Worm (Caenorhabditis elegans) whole organism, young adult: ENCODE data around the gene unc-27.

Source experiments
- B0019.2 ChIP-seq: fragments of 200-800 bp; sonication (Bioruptor generic); conservative IDR thresholded peaks from 2 replicates; pipeline ENCODE4 v1.3.6; 2022; ENCODE audit warnings: missing genetic modification reagents, missing genetic modification characterization, missing compliant biosample characterization
- B0336.3 ChIP-seq: fragments of 200-800 bp; sonication (Bioruptor generic); IDR thresholded peaks from 2 replicates; pipeline ENCODE4 v1.3.6; 2022; ENCODE audit warnings: missing genetic modification characterization, missing compliant biosample characterization
- F10E7.11 ChIP-seq: sonication (generic microtip); optimal IDR thresholded peaks from 2 replicates; lab custom pipeline; 2017; ENCODE audit warnings: mild to moderate bottlenecking, missing genetic modification characterization, moderate library complexity, missing compliant biosample characterization
- F49E8.2 ChIP-seq: sonication (generic microtip); optimal IDR thresholded peaks from 3 replicates; lab custom pipeline; 2017; ENCODE audit warnings: missing genetic modification characterization, mild to moderate bottlenecking, missing compliant biosample characterization, antibody characterized with exemption, moderate library complexity; ENCODE audit not compliant: insufficient read depth
- K11D2.4 ChIP-seq: fragments of 200-800 bp; sonication (Bioruptor generic); IDR thresholded peaks from 2 replicates; pipeline ENCODE4 v1.3.6; 2022; ENCODE audit warnings: missing genetic modification reagents, missing genetic modification characterization, missing compliant biosample characterization
- Y53F4B.3 ChIP-seq: fragments of 200-800 bp; sonication (Bioruptor generic); IDR thresholded peaks from 2 replicates; pipeline ENCODE4 v1.3.6; 2022; ENCODE audit warnings: missing genetic modification reagents, missing genetic modification characterization, missing compliant biosample characterization
- Y56A3A.18 ChIP-seq: fragments of 200-800 bp; sonication (Bioruptor generic); IDR thresholded peaks from 2 replicates; pipeline ENCODE4 v1.3.6; 2022; ENCODE audit warnings: missing genetic modification reagents, missing genetic modification characterization, missing compliant biosample characterization
- Y79H2A.3 ChIP-seq: fragments of 200-800 bp; sonication (Bioruptor generic); conservative IDR thresholded peaks from 2 replicates; pipeline ENCODE4 v1.3.6; 2022; ENCODE audit warnings: missing genetic modification reagents, missing genetic modification characterization, missing compliant biosample characterization
- Y95B8A.8 ChIP-seq: fragments of 200-800 bp; sonication (Bioruptor generic); IDR thresholded peaks from 2 replicates; pipeline ENCODE4 v1.3.6; 2022; ENCODE audit warnings: missing genetic modification reagents, missing genetic modification characterization, missing compliant biosample characterization
- akir-1 ChIP-seq: fragments of 200-800 bp; sonication (Bioruptor generic); optimal IDR thresholded peaks from 2 replicates; lab custom pipeline; 2018; ENCODE audit warnings: mild to moderate bottlenecking, missing genetic modification characterization, moderate library complexity, missing compliant biosample characterization
- atf-7 ChIP-seq: sonication (generic microtip); optimal IDR thresholded peaks from 2 replicates; lab custom pipeline; 2017; ENCODE audit warnings: mild to moderate bottlenecking, missing genetic modification characterization, missing compliant biosample characterization
- attf-5 ChIP-seq: fragments of 200-800 bp; sonication (Bioruptor generic); optimal IDR thresholded peaks from 2 replicates; lab custom pipeline; 2018; ENCODE audit warnings: mild to moderate bottlenecking, missing genetic modification characterization, missing compliant biosample characterization
- bed-2 ChIP-seq: fragments of 200-800 bp; sonication (Bioruptor generic); IDR thresholded peaks from 2 replicates; pipeline ENCODE4 v1.3.6; 2022; ENCODE audit warnings: missing genetic modification reagents, missing genetic modification characterization, missing compliant biosample characterization
- cebp-1 ChIP-seq, 2 experiments: fragments of 200-800 bp in 1 of 2; sonication (Bioruptor generic) in 1 of 2; sonication (generic microtip) in 1 of 2; IDR thresholded peaks in 1 of 2; optimal IDR thresholded peaks in 1 of 2; 2 replicates each; pipeline versions ENCODE4 v1.3.6 to Lab custom; 2017 to 2022; ENCODE audit warnings: missing compliant biosample characterization in 2 of 2, missing genetic modification characterization in 2 of 2, mild to moderate bottlenecking in 1 of 2, missing genetic modification reagents in 1 of 2, moderate library complexity in 1 of 2
- ceh-27 ChIP-seq: fragments of 200-800 bp; sonication (Bioruptor generic); optimal IDR thresholded peaks from 2 replicates; lab custom pipeline; 2018; ENCODE audit warnings: mild to moderate bottlenecking, missing genetic modification characterization, moderate library complexity, missing compliant biosample characterization
- die-1 ChIP-seq: sonication (generic microtip); optimal IDR thresholded peaks from 2 replicates; lab custom pipeline; 2016; ENCODE audit warnings: missing genotype, mild to moderate bottlenecking, missing genetic modification characterization, missing compliant biosample characterization
- dox-1 ChIP-seq: fragments of 200-800 bp; sonication (Bioruptor generic); IDR thresholded peaks from 2 replicates; pipeline ENCODE4 v1.3.6; 2022; ENCODE audit warnings: missing genetic modification reagents, missing genetic modification characterization, missing compliant biosample characterization
- dpl-1 ChIP-seq: fragments of 150-350 bp; optimal IDR thresholded peaks from 2 replicates; lab custom pipeline; 2014; ENCODE audit warnings: missing biosample characterization, missing genetic modification reagents, missing genetic modification characterization
- gei-17 ChIP-seq: fragments of 200-800 bp; sonication (Bioruptor generic); optimal IDR thresholded peaks from 2 replicates; lab custom pipeline; 2018; ENCODE audit warnings: mild to moderate bottlenecking, missing genetic modification characterization, missing compliant biosample characterization
- him-1 ChIP-seq: sonication (generic microtip); optimal IDR thresholded peaks from 2 replicates; lab custom pipeline; 2016; ENCODE audit warnings: missing genotype, missing genetic modification reagents, missing genetic modification characterization, missing compliant biosample characterization
- let-607 ChIP-seq, 2 experiments: fragments of 200-800 bp in 1 of 2; sonication (Bioruptor generic) in 1 of 2; sonication (generic microtip) in 1 of 2; optimal IDR thresholded peaks; 2 replicates each; lab custom pipeline; 2016 to 2018; ENCODE audit warnings: mild to moderate bottlenecking in 2 of 2, missing compliant biosample characterization in 2 of 2, missing genetic modification characterization in 2 of 2, moderate library complexity in 2 of 2, missing genotype in 1 of 2
- lin-35 ChIP-seq, 3 experiments: fragments of 150-350 bp in 2 of 3; sonication (generic microtip) in 1 of 3; optimal IDR thresholded peaks; 2 replicates each; lab custom pipeline; 2014 to 2018; ENCODE audit warnings: missing biosample characterization in 3 of 3, missing genetic modification characterization in 3 of 3, missing genetic modification reagents in 3 of 3
- madf-6 ChIP-seq: fragments of 200-800 bp; sonication (Bioruptor generic); IDR thresholded peaks from 2 replicates; pipeline ENCODE4 v1.3.6; 2022; ENCODE audit warnings: missing genetic modification reagents, missing genetic modification characterization, missing compliant biosample characterization
- madf-8 ChIP-seq: fragments of 200-800 bp; sonication (Bioruptor generic); conservative IDR thresholded peaks from 2 replicates; pipeline ENCODE4 v1.3.6; 2022; ENCODE audit warnings: missing genetic modification reagents, missing genetic modification characterization, missing compliant biosample characterization
- mcd-1 ChIP-seq: fragments of 200-800 bp; sonication (Bioruptor generic); IDR thresholded peaks from 2 replicates; pipeline ENCODE4 v1.3.6; 2022; ENCODE audit warnings: missing genetic modification reagents, missing genetic modification characterization, missing compliant biosample characterization
- mel-28 ChIP-seq: sonication (generic microtip); optimal IDR thresholded peaks from 2 replicates; lab custom pipeline; 2016; ENCODE audit warnings: borderline replicate concordance, mild to moderate bottlenecking, missing genetic modification characterization, missing compliant biosample characterization
- mes-4 ChIP-seq: sonication (generic microtip); optimal IDR thresholded peaks from 2 replicates; lab custom pipeline; 2016; ENCODE audit warnings: missing genotype, missing genetic modification characterization, missing compliant biosample characterization
- mxl-1 ChIP-seq: sonication (generic microtip); optimal IDR thresholded peaks from 2 replicates; lab custom pipeline; 2016; ENCODE audit warnings: missing genetic modification characterization, missing compliant biosample characterization
- nfya-1 ChIP-seq: sonication (generic microtip); optimal IDR thresholded peaks from 2 replicates; lab custom pipeline; 2017; ENCODE audit warnings: antibody characterized with exemption, missing compliant biosample characterization, missing genetic modification characterization, borderline replicate concordance; ENCODE audit not compliant: insufficient read depth
- nfya-2 ChIP-seq: fragments of 200-800 bp; sonication (Bioruptor generic); IDR thresholded peaks from 2 replicates; pipeline ENCODE4 v1.3.6; 2022; ENCODE audit warnings: missing genetic modification reagents, missing genetic modification characterization, missing compliant biosample characterization
- nhr-27 ChIP-seq: fragments of 200-800 bp; sonication (Bioruptor generic); optimal IDR thresholded peaks from 2 replicates; lab custom pipeline; 2018; ENCODE audit warnings: mild to moderate bottlenecking, missing genetic modification characterization, moderate library complexity, missing compliant biosample characterization
- nhr-90 ChIP-seq: sonication (generic microtip); optimal IDR thresholded peaks from 2 replicates; lab custom pipeline; 2016; ENCODE audit warnings: missing genotype, mild to moderate bottlenecking, missing genetic modification characterization, missing compliant biosample characterization
- pha-4 ChIP-seq: fragments of 150-350 bp; sonication (generic microtip); optimal IDR thresholded peaks from 2 replicates; lab custom pipeline; 2014; ENCODE audit warnings: missing biosample characterization, missing genetic modification reagents, missing genetic modification characterization
- repo-1 ChIP-seq: sonication (generic microtip); optimal IDR thresholded peaks from 2 replicates; lab custom pipeline; 2017; ENCODE audit warnings: mild to moderate bottlenecking, missing genetic modification characterization, missing compliant biosample characterization
- sea-2 ChIP-seq: fragments of 200-800 bp; sonication (Bioruptor generic); IDR thresholded peaks from 2 replicates; pipeline ENCODE4 v1.3.6; 2022; ENCODE audit warnings: missing genetic modification characterization, missing compliant biosample characterization
- snpc-1.3 ChIP-seq: sonication (generic microtip); optimal IDR thresholded peaks from 2 replicates; lab custom pipeline; 2017; ENCODE audit warnings: missing genetic modification characterization, mild to moderate bottlenecking, missing compliant biosample characterization, antibody characterized with exemption, moderate library complexity, missing genotype, missing genetic modification reagents; ENCODE audit not compliant: insufficient read depth
- somi-1 ChIP-seq: fragments of 200-800 bp; sonication (Bioruptor generic); optimal IDR thresholded peaks from 2 replicates; lab custom pipeline; 2018; ENCODE audit warnings: mild to moderate bottlenecking, missing genetic modification characterization, missing compliant biosample characterization
- sptf-2 ChIP-seq: fragments of 200-800 bp; sonication (Bioruptor generic); optimal IDR thresholded peaks from 2 replicates; lab custom pipeline; 2018; ENCODE audit warnings: mild to moderate bottlenecking, missing genetic modification characterization, missing compliant biosample characterization
- tbp1 ChIP-seq: fragments of 200-800 bp; sonication (Bioruptor generic); optimal IDR thresholded peaks from 2 replicates; lab custom pipeline; 2018; ENCODE audit warnings: mild to moderate bottlenecking, missing genetic modification characterization, missing compliant biosample characterization
- tbx-9 ChIP-seq: sonication (generic microtip); optimal IDR thresholded peaks from 2 replicates; lab custom pipeline; 2016; ENCODE audit warnings: borderline replicate concordance, missing genetic modification characterization, inconsistent platforms, missing compliant biosample characterization
- tlf-1 ChIP-seq: fragments of 200-800 bp; sonication (Bioruptor generic); optimal IDR thresholded peaks from 2 replicates; lab custom pipeline; 2018; ENCODE audit warnings: mild to moderate bottlenecking, missing genetic modification characterization, missing compliant biosample characterization
- unc-130 ChIP-seq: sonication (generic microtip); optimal IDR thresholded peaks from 2 replicates; lab custom pipeline; 2016; ENCODE audit warnings: missing genetic modification reagents, missing genetic modification characterization, missing compliant biosample characterization
- zfh-2 ChIP-seq: fragments of 200-800 bp; sonication (Bioruptor generic); conservative IDR thresholded peaks from 2 replicates; pipeline ENCODE4 v1.3.6; 2022; ENCODE audit warnings: missing genetic modification reagents, missing genetic modification characterization, missing compliant biosample characterization
- zim-3 ChIP-seq: sonication (generic microtip); optimal IDR thresholded peaks from 2 replicates; lab custom pipeline; 2017; ENCODE audit warnings: mild to moderate bottlenecking, missing genetic modification characterization, moderate library complexity, missing compliant biosample characterization
- ztf-22 ChIP-seq: fragments of 200-800 bp; sonication (Bioruptor generic); optimal IDR thresholded peaks from 2 replicates; lab custom pipeline; 2018; ENCODE audit warnings: mild to moderate bottlenecking, missing genetic modification characterization, moderate library complexity, missing compliant biosample characterization
- ztf-28 ChIP-seq: fragments of 200-800 bp; sonication (Bioruptor generic); IDR thresholded peaks from 2 replicates; pipeline ENCODE4 v1.3.6; 2022; ENCODE audit warnings: missing genetic modification reagents, missing genetic modification characterization, missing compliant biosample characterization
- ztf-6 ChIP-seq: fragments of 200-800 bp; sonication (Bioruptor generic); IDR thresholded peaks from 2 replicates; pipeline ENCODE4 v1.3.6; 2022; ENCODE audit warnings: missing genetic modification reagents, missing genetic modification characterization, missing compliant biosample characterization

unc-27 gene

DNA sequence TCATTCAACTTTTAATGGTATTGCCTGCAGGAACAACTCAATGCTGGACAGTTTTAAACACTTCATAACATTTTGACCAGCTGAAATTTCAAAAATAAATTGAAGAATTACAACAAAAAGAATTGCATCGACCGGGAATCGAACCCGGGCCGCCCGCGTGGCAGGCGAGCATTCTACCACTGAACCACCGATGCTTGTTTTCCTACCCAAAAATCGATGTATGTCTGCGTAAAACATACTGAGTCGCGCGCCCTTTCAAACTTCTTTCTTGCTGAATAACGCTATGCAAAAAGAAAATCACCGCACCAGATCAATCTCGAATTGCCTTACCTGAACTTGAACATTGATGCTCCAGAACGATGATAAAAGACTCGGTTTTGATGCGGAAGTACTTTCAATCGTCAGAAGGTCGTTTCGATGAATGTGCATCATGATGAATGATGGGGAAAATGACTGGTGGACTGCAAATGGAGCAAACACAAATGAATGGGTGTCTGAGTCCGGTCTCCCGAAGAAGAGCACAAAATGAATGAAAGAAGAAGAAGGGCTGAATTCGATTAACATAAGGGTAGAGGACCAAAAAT lies 7.5 kb downstream of the unc-27 start, which contains the start of gene R04E5.7 (continued):
- no peak for TF ChIP-seq nhr-27 (tag; lab: Kevin White, UChicago)
- TF ChIP-seq mel-28 (tag; lab: Kevin White, UChicago): no peak
- TF ChIP-seq B0019.2 (GFP tag; lab: Robert Waterston, UW): no peak
- TF ChIP-seq mxl-1 (tag; lab: Kevin White, UChicago): no peak
- no peak for TF ChIP-seq unc-130 (GFP tag; lab: Kevin White, UChicago)
- peak; percentile 34 for TF ChIP-seq nhr-90
- TF ChIP-seq nfya-1 (tag; lab: Kevin White, UChicago): no peak
- TF ChIP-seq mes-4 (tag; lab: Kevin White, UChicago): no peak
- no peak for TF ChIP-seq madf-8 (GFP tag; lab: Robert Waterston, UW)
- peak; percentile 44; the same call in 1 of the 2 replicates for TF ChIP-seq mcd-1 (GFP tag; lab: Robert Waterston, UW)
- TF ChIP-seq Y56A3A.18 (GFP tag; lab: Robert Waterston, UW): no peak
- TF ChIP-seq him-1 (tag; lab: Kevin White, UChicago): peak; percentile 65
- no peak for TF ChIP-seq bed-2
- no peak for TF ChIP-seq B0336.3 (GFP tag; lab: Robert Waterston, UW)
- no peak for TF ChIP-seq Y53F4B.3 (GFP tag; lab: Robert Waterston, UW)
- TF ChIP-seq attf-5: no peak
- TF ChIP-seq cebp-1 (GFP tag; IDR thresholded peaks at IDR 0.05; lab: Robert Waterston, UW): 0 out of 2 replicates have a peak, but pooled peaks have one; percentile 38
- peak; percentile 37 for TF ChIP-seq cebp-1 (tag; optimal IDR thresholded peaks at IDR 0.05; lab: Kevin White, UChicago)
- no peak for TF ChIP-seq ztf-22 (GFP tag; lab: Kevin White, UChicago)
- TF ChIP-seq sea-2: no peak
- no peak for TF ChIP-seq repo-1 (tag; lab: Kevin White, UChicago)
- no peak for TF ChIP-seq zfh-2 (GFP tag; lab: Robert Waterston, UW)
- TF ChIP-seq ztf-28: no peak
- TF ChIP-seq somi-1 (GFP tag; lab: Kevin White, UChicago): no peak
- peak; percentile 63 for TF ChIP-seq ceh-27 (GFP tag; lab: Kevin White, UChicago)
- TF ChIP-seq tbp1: peak; percentile 89
- no peak for TF ChIP-seq F10E7.11
- no peak for TF ChIP-seq sptf-2 (GFP tag; lab: Kevin White, UChicago)
- TF ChIP-seq gei-17 (GFP tag; lab: Kevin White, UChicago): no peak
- no peak for TF ChIP-seq K11D2.4
- no peak for TF ChIP-seq atf-7 (tag; lab: Kevin White, UChicago)
- no peak for TF ChIP-seq ztf-6 (GFP tag; lab: Robert Waterston, UW)
- TF ChIP-seq pha-4 (tag; lab: Kevin White, UChicago): no peak
- TF ChIP-seq let-607 (tag; optimal IDR thresholded peaks at IDR 0.05; lab: Kevin White, UChicago): no peak
- no peak for TF ChIP-seq lin-35 (GFP tag; optimal IDR thresholded peaks at IDR 0.05; lab: Kevin White, UChicago)
- no peak for TF ChIP-seq dpl-1 (GFP tag; lab: Kevin White, UChicago)
- peak; percentile 4 for TF ChIP-seq die-1
- TF ChIP-seq F49E8.2: no peak
- TF ChIP-seq tbx-9 (tag; lab: Kevin White, UChicago): no peak
- no peak for TF ChIP-seq tlf-1 (GFP tag; lab: Kevin White, UChicago)
- TF ChIP-seq Y79H2A.3 (GFP tag; lab: Robert Waterston, UW): no peak
- no peak for TF ChIP-seq akir-1 (GFP tag; lab: Kevin White, UChicago)
- peak; percentile 66; the same call in 1 of the 2 replicates for TF ChIP-seq dox-1 (GFP tag; lab: Robert Waterston, UW)
- TF ChIP-seq snpc-1.3: no peak
- TF ChIP-seq zim-3: no peak
- peak; percentile 44; the same call in 1 of the 2 replicates for TF ChIP-seq madf-6 (GFP tag; lab: Robert Waterston, UW)
- no peak for TF ChIP-seq Y95B8A.8 (GFP tag; lab: Robert Waterston, UW)
- TF ChIP-seq nfya-2 (GFP tag; lab: Robert Waterston, UW): no peak
